Worm (Caenorhabditis elegans) whole organism, L4 larva: Measurements from ENCODE around the gene irk-3.

Experiments used
- F10B5.3 ChIP-seq: sonication (generic microtip); optimal IDR thresholded peaks from 2 replicates; lab custom pipeline; 2016; ENCODE audit warnings: mild to moderate bottlenecking, missing genetic modification characterization, missing compliant biosample characterization
- F26F4.8 ChIP-seq: fragments of 200-800 bp; sonication (Bioruptor generic); conservative IDR thresholded peaks from 2 replicates; pipeline ENCODE4 v1.3.6; 2022; ENCODE audit warnings: missing genetic modification characterization, missing compliant biosample characterization
- aha-1 ChIP-seq: fragments of 150-350 bp; peaks from one replicate; lab custom pipeline; 2014; ENCODE audit warnings: missing biosample characterization, missing genetic modification characterization
- attf-4 ChIP-seq: sonication (generic microtip); optimal IDR thresholded peaks from 3 replicates; lab custom pipeline; 2017; ENCODE audit warnings: missing biosample characterization, missing genetic modification characterization
- ceh-32 ChIP-seq: sonication (generic microtip); optimal IDR thresholded peaks from 2 replicates; lab custom pipeline; 2016; ENCODE audit warnings: mild to moderate bottlenecking, missing genetic modification characterization, missing compliant biosample characterization; ENCODE audit not compliant: poor library complexity
- dmd-6 ChIP-seq: fragments of 200-800 bp; sonication (Bioruptor generic); IDR thresholded peaks from 2 replicates; pipeline ENCODE4 v1.3.6; 2022; ENCODE audit warnings: missing genetic modification reagents, missing genetic modification characterization, missing compliant biosample characterization
- dpl-1 ChIP-seq: fragments of 150-350 bp; optimal IDR thresholded peaks from 2 replicates; lab custom pipeline; 2014; ENCODE audit warnings: missing biosample characterization, missing genetic modification reagents, missing genetic modification characterization
- dve-1 ChIP-seq: sonication (generic microtip); optimal IDR thresholded peaks from 2 replicates; lab custom pipeline; 2017; ENCODE audit warnings: antibody characterized with exemption, mild to moderate bottlenecking, missing genetic modification characterization, missing compliant biosample characterization; ENCODE audit not compliant: insufficient read depth
- egl-27 ChIP-seq: sonication (generic microtip); optimal IDR thresholded peaks from 3 replicates; lab custom pipeline; 2017; ENCODE audit warnings: missing biosample characterization, missing genetic modification reagents, missing genetic modification characterization
- egl-43 ChIP-seq: fragments of 200-800 bp; sonication (Bioruptor generic); IDR thresholded peaks from 2 replicates; pipeline ENCODE4 v1.3.6; 2022; ENCODE audit warnings: missing genetic modification reagents, missing genetic modification characterization, missing compliant biosample characterization
- hif-1 ChIP-seq, 2 experiments: sonication (generic microtip); optimal IDR thresholded peaks; 2 replicates each; lab custom pipeline; 2016 to 2017; ENCODE audit warnings: missing compliant biosample characterization in 2 of 2, missing genetic modification characterization in 2 of 2, missing genetic modification reagents in 2 of 2, missing genotype in 2 of 2, mild to moderate bottlenecking in 1 of 2
- hlh-11 ChIP-seq: fragments of 200-800 bp; sonication (Bioruptor generic); optimal IDR thresholded peaks from 2 replicates; lab custom pipeline; 2018; ENCODE audit warnings: mild to moderate bottlenecking, missing genetic modification characterization, missing compliant biosample characterization
- hlh-30 ChIP-seq: sonication (generic microtip); optimal IDR thresholded peaks from 2 replicates; lab custom pipeline; 2017; ENCODE audit warnings: antibody characterized with exemption, mild to moderate bottlenecking, missing genetic modification characterization, missing compliant biosample characterization; ENCODE audit not compliant: insufficient read depth
- lin-15B ChIP-seq: fragments of 150-350 bp; sonication (generic microtip); optimal IDR thresholded peaks from 3 replicates; lab custom pipeline; 2014; ENCODE audit warnings: missing biosample characterization, missing genetic modification characterization
- lin-38 ChIP-seq: fragments of 200-800 bp; sonication (Bioruptor generic); IDR thresholded peaks from 2 replicates; pipeline ENCODE4 v1.3.6; 2022; ENCODE audit warnings: missing genetic modification reagents, missing genetic modification characterization, missing compliant biosample characterization
- lin-39 ChIP-seq: fragments of 150-350 bp; optimal IDR thresholded peaks from 2 replicates; lab custom pipeline; 2014; ENCODE audit warnings: missing biosample characterization, missing genetic modification reagents, missing genetic modification characterization
- lsy-2 ChIP-seq, 2 experiments: fragments of 150-350 bp in 1 of 2; sonication (generic microtip) in 1 of 2; optimal IDR thresholded peaks; 2 replicates each; lab custom pipeline; 2014 to 2017; ENCODE audit warnings: missing biosample characterization in 2 of 2, missing genetic modification characterization in 2 of 2
- madf-9 ChIP-seq: fragments of 200-800 bp; sonication (Bioruptor generic); conservative IDR thresholded peaks from 2 replicates; pipeline ENCODE4 v1.3.6; 2022; ENCODE audit warnings: missing genetic modification reagents, missing genetic modification characterization, missing compliant biosample characterization
- mdt-29 ChIP-seq: fragments of 200-800 bp; sonication (Bioruptor generic); IDR thresholded peaks from 2 replicates; pipeline ENCODE4 v1.3.6; 2022; ENCODE audit warnings: missing genetic modification reagents, missing genetic modification characterization, missing compliant biosample characterization
- mep-1 ChIP-seq: fragments of 150-350 bp; sonication (generic microtip); optimal IDR thresholded peaks from 3 replicates; lab custom pipeline; 2014; ENCODE audit warnings: missing biosample characterization, missing genetic modification characterization
- mxl-2 ChIP-seq: fragments of 200-800 bp; sonication (Bioruptor generic); conservative IDR thresholded peaks from 2 replicates; pipeline ENCODE4 v1.3.6; 2022; ENCODE audit warnings: missing genetic modification reagents, missing genetic modification characterization, missing compliant biosample characterization
- pqm-1 ChIP-seq: sonication (generic microtip); optimal IDR thresholded peaks from 2 replicates; lab custom pipeline; 2017; ENCODE audit warnings: missing biosample characterization, missing genetic modification characterization
- set-16 ChIP-seq: fragments of 200-800 bp; sonication (Bioruptor generic); IDR thresholded peaks from 2 replicates; pipeline ENCODE4 v1.3.6; 2022; ENCODE audit warnings: missing genetic modification reagents, missing genetic modification characterization, missing compliant biosample characterization
- snpc-1.2 ChIP-seq: fragments of 200-800 bp; sonication (Bioruptor generic); IDR thresholded peaks from 2 replicates; pipeline ENCODE4 v1.3.6; 2022; ENCODE audit warnings: missing genetic modification reagents, missing genetic modification characterization, missing compliant biosample characterization
- unc-130 ChIP-seq: sonication (generic microtip); optimal IDR thresholded peaks from 2 replicates; lab custom pipeline; 2016; ENCODE audit warnings: missing genetic modification reagents, missing genetic modification characterization, missing compliant biosample characterization
- unc-39 ChIP-seq: sonication (generic microtip); optimal IDR thresholded peaks from 2 replicates; lab custom pipeline; 2017; ENCODE audit warnings: missing biosample characterization, missing genetic modification characterization
- unc-62 ChIP-seq, 3 experiments: fragments of 150-350 bp in 1 of 3; sonication (generic microtip); optimal IDR thresholded peaks in 2 of 3; peaks in 1 of 3; 1 replicate in 1 of 3; 2 replicates in 2 of 3; lab custom pipeline; 2014 to 2017; ENCODE audit warnings: missing biosample characterization in 3 of 3, missing genetic modification characterization in 3 of 3, missing genetic modification reagents in 3 of 3, missing genotype in 1 of 3

irk-3 gene

DNA sequence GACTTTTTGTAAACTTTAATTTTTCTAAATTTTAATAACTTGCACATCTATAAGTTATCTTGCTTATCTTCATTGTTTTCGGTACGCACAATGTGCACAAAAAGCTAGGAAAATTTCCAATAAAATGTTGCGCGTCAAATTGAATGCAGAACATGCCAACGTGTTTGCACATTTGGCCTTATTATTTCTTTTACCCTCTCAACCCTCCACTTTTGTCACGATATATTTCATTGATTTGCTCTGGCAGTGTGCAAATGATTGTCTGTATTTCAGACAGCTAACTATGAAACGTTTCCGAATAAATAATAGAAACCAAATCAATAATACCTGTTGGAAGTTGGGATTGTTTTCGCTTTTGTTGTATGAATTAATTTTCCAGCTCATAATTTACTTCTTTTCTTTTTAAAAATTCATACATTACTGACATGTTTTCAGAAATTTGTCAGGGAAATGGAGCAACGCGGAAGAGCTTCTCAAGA lies 20.5 kb downstream of the irk-3 start, which contains the start of gene wdr-5.2:
TSS of gene wdr-5.2 (plus strand) at position 429 of the 479 bp plus-strand sequence.
- TF ChIP-seq dve-1 (peak; percentile 32), lsy-2 (tag; optimal IDR thresholded peaks at IDR 0.05; lab: Kevin White, UChicago) (no peak), mep-1 (tag; lab: Kevin White, UChicago) (peak; percentile 54), aha-1 (tag; lab: Kevin White, UChicago) (peak; percentile 8), hlh-30 (tag; lab: Kevin White, UChicago) (peak; percentile 46)

DNA sequence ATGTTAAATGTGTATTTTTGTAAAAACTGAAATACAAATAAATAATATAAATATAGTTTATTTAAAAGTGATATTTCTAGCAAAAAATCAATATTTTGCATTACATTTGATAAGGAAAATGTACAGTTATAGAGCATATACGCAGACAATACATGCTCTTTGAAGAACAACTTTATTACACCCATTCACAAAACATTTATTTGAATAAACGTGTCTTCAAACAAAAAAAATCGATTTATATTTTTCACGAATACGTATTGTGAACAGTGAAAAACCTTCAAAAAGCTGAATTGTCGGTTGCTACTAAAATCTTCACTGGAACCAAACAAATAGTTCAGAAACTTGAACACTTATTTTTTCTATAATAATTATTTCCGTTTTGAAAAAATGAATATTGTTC lies 22.6 kb downstream of the irk-3 start, which contains the start of gene K04G11.3:
TSS of gene K04G11.3 (minus strand) at position 101 of the 400 bp plus-strand sequence.
- TF ChIP-seq lsy-2 (tag; optimal IDR thresholded peaks at IDR 0.05; lab: Kevin White, UChicago), result no peak
- no peak for TF ChIP-seq hif-1 (tag; optimal IDR thresholded peaks at IDR 0.05; lab: Kevin White, UChicago)
- TF ChIP-seq F10B5.3 (tag; lab: Kevin White, UChicago), result no peak
- TF ChIP-seq dpl-1, result no peak
- no peak for TF ChIP-seq attf-4 (tag; lab: Kevin White, UChicago)
- no peak for TF ChIP-seq egl-43
- no peak for TF ChIP-seq F26F4.8 (GFP tag; lab: Robert Waterston, UW)

DNA sequence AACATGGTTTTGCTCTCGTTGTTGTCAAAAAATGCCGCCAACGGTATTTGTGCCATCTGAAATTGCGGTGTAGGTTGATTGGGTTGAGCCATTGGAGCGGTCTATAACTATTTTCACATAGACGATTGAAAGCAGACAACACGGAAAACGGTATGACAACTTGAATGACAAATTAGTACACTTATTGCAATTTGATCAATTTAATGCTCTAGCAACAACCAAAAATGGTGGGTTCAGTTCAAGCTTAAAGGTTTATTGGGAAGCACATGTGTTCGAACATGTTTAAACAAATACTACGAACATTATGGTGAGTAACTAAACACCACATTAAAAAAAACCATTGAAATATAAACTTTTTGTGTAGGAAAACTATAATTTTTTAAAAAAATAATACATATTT lies 29.8 kb downstream of the irk-3 start, which contains the start of gene sel-7:
TSS of gene sel-7 (minus strand) at position 101 of the 400 bp plus-strand sequence.
- no peak for TF ChIP-seq unc-62 (GFP tag; optimal IDR thresholded peaks at IDR 0.05 in 1 of 2; lab: Kevin White, UChicago)
- TF ChIP-seq unc-62 (tag; optimal IDR thresholded peaks at IDR 0.05; lab: Kevin White, UChicago), result no peak
- no peak for TF ChIP-seq dmd-6
- TF ChIP-seq unc-39, result no peak
- no peak for TF ChIP-seq egl-27
- no peak for TF ChIP-seq set-16 (GFP tag; lab: Robert Waterston, UW)
- no peak for TF ChIP-seq unc-130

DNA sequence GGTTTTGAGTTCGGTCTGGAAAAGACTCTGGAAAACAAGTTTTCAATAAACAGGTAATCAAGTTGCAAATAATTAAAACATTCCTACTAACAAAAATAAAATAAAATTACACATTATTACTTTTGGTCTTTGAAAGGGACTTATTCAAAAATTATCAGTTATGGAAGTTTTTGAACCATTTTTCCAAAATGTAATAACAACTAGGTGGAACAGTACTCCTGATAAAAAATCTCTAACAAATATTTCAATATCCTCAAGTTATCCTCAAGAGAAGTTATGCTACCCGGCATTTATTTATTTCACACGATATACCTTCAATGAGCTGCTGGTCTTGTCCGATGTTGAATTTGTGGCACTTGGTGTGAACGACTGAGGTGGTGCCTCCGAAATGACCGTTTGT lies 30.5 kb downstream of the irk-3 start:
- no peak for TF ChIP-seq ceh-32
- peak in 1 of 2 experiments; percentile 54 for TF ChIP-seq unc-62 (GFP tag; optimal IDR thresholded peaks at IDR 0.05 in 1 of 2; lab: Kevin White, UChicago)
- no peak for TF ChIP-seq unc-62 (tag; optimal IDR thresholded peaks at IDR 0.05; lab: Kevin White, UChicago)

DNA sequence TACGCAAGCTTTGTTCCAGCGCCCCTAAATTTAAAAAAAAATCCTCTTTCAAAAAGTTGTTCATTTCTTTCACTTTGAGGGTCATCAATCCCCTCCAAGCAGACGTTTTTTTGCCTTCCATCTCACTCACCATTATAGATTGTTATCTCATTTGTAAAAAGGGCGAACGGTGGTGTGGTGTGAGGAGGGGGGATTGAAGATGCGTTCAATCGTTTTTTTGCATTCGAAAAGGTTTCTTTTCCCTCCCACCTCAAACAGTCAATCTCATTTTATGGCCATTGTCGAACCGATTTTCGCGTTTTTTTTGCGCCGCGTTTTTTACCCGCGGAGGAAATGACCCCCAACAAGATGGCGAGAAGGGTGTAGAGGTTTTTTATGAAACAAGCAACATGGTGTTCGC lies 31.3 kb downstream of the irk-3 start:
- TF ChIP-seq snpc-1.2 (GFP tag; lab: Robert Waterston, UW) (no peak), unc-62 (GFP tag; optimal IDR thresholded peaks at IDR 0.05 in 1 of 2; lab: Kevin White, UChicago) (peak in 1 of 2 experiments; percentile 84), unc-62 (tag; optimal IDR thresholded peaks at IDR 0.05; lab: Kevin White, UChicago) (no peak)

DNA sequence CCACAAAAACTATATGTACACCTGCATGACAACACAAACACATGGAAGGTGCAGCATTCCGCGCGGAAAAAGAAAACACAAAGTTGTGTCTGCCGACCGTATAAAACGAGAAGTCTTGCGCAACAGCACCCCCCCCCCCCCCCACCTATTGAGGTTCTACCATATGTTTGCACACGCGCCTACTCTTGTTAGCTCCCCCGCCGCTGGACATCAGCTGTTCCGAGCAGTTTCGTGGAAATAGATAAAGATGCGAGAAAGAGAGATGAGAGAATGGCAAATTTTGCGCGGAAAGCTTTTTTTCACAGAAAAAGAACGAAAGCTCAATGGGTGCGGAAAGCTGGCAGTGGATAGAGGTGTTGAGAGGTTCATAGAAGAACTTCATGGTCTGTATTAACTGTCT lies 34.6 kb downstream of the irk-3 start:
- peak; percentile 22; the same call in 1 of the 2 replicates for TF ChIP-seq set-16 (GFP tag; lab: Robert Waterston, UW)
- peak; percentile 22 for TF ChIP-seq hlh-11 (tag; lab: Kevin White, UChicago)
- no peak for TF ChIP-seq madf-9
- no peak for TF ChIP-seq lin-15B (tag; lab: Kevin White, UChicago)

DNA sequence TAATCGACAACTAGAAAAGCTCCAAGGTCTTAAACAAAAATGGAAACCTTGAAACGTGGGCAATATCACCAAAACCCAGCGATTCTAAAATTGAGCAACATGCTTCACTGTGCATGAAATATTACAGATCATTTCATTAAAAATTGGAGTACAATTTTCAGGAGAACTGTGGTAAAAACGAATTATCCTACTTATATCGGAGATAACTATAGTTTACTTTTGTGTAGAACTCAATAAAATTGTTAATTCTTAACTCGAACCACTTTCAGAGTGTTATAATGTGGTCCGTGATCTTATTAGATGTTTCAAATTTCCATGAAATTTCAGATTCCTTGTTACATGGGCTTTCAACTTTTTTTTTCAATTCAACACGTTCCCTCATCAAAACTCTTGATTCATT lies 35.0 kb downstream of the irk-3 start, which contains the start of gene K04G11.1:
TSS of gene K04G11.1 (plus strand) at position 301 of the 400 bp plus-strand sequence.
- no peak for TF ChIP-seq mdt-29
- TF ChIP-seq lin-39 (tag; lab: Kevin White, UChicago), result no peak
- no peak for TF ChIP-seq ceh-32
- no peak for TF ChIP-seq dmd-6
- no peak for TF ChIP-seq unc-130
- TF ChIP-seq mxl-2 (GFP tag; lab: Robert Waterston, UW), result no peak
- no peak for TF ChIP-seq lin-38 (GFP tag; lab: Robert Waterston, UW)
- no peak for TF ChIP-seq pqm-1
- TF ChIP-seq mep-1 (tag; lab: Kevin White, UChicago), result no peak
